Fruit fly (Drosophila melanogaster) whole organism, embryonic: ENCODE results near the gene CG15803.

ENCODE experiments used
- Adf1 ChIP-seq: fragments of 200-800 bp; sonication (Bioruptor generic); IDR thresholded peaks from 2 replicates; pipeline ENCODE4 v1.3.6; 2022; ENCODE audit warnings: missing biosample characterization, missing genetic modification characterization
- Bdp1 ChIP-seq: fragments of 200-800 bp; sonication (Bioruptor generic); optimal IDR thresholded peaks from 3 replicates; lab custom pipeline; 2016; ENCODE audit warnings: missing biosample characterization, missing genetic modification characterization
- CG1024 ChIP-seq: fragments of 200-800 bp; sonication (Bioruptor generic); IDR thresholded peaks from 2 replicates; pipeline ENCODE4 v1.3.6; 2022; ENCODE audit warnings: missing biosample characterization, missing genetic modification characterization
- CG10565 ChIP-seq: fragments of 200-800 bp; sonication (Bioruptor generic); optimal IDR thresholded peaks from 3 replicates; lab custom pipeline; 2016; ENCODE audit warnings: missing biosample characterization, mild to moderate bottlenecking, missing genetic modification characterization
- CG10979 ChIP-seq: fragments of 200-800 bp; sonication (Bioruptor generic); optimal IDR thresholded peaks from 2 replicates; lab custom pipeline; 2018; ENCODE audit warnings: missing biosample characterization, mild to moderate bottlenecking, missing genetic modification characterization, moderate library complexity
- CG12071 ChIP-seq: fragments of 200-800 bp; sonication (Bioruptor generic); optimal IDR thresholded peaks from 3 replicates; lab custom pipeline; 2018; ENCODE audit warnings: missing biosample characterization, mild to moderate bottlenecking, missing genetic modification characterization
- CG13894 ChIP-seq: fragments of 200-800 bp; sonication (Bioruptor generic); optimal IDR thresholded peaks from 3 replicates; lab custom pipeline; 2018; ENCODE audit warnings: missing biosample characterization, mild to moderate bottlenecking, missing genetic modification characterization, moderate library complexity
- CG14014 ChIP-seq: fragments of 200-800 bp; sonication (Bioruptor generic); IDR thresholded peaks from 2 replicates; pipeline ENCODE4 v1.3.6; 2022; ENCODE audit warnings: missing biosample characterization, missing genetic modification characterization
- CG15479 ChIP-seq: fragments of 200-800 bp; sonication (Bioruptor generic); optimal IDR thresholded peaks from 3 replicates; lab custom pipeline; 2019; ENCODE audit warnings: missing biosample characterization, mild to moderate bottlenecking, missing genetic modification characterization, moderate library complexity
- CG15514 ChIP-seq: fragments of 200-800 bp; sonication (Bioruptor generic); optimal IDR thresholded peaks from 3 replicates; lab custom pipeline; 2017; ENCODE audit warnings: missing biosample characterization, missing genetic modification characterization, mild to moderate bottlenecking, moderate library complexity, missing genetic modification reagents
- CG18619 ChIP-seq: fragments of 200-800 bp; sonication (Bioruptor generic); optimal IDR thresholded peaks from 3 replicates; lab custom pipeline; 2017; ENCODE audit warnings: missing biosample characterization, mild to moderate bottlenecking, missing genetic modification characterization
- CG31224 ChIP-seq: fragments of 200-800 bp; sonication (Bioruptor generic); IDR thresholded peaks from 2 replicates; pipeline ENCODE4 v1.3.6; 2022; ENCODE audit warnings: missing biosample characterization, missing genetic modification characterization
- CG32767 ChIP-seq: fragments of 200-800 bp; sonication (Bioruptor generic); IDR thresholded peaks from 2 replicates; pipeline ENCODE4 v1.3.6; 2022; ENCODE audit warnings: missing biosample characterization, missing genetic modification characterization
- CG3281 ChIP-seq: fragments of 200-800 bp; sonication (Bioruptor generic); optimal IDR thresholded peaks from 3 replicates; lab custom pipeline; 2017; ENCODE audit warnings: missing biosample characterization, mild to moderate bottlenecking, missing genetic modification characterization
- CG3847 ChIP-seq: fragments of 200-800 bp; sonication (Bioruptor generic); IDR thresholded peaks from 2 replicates; pipeline ENCODE4 v1.3.6; 2022; ENCODE audit warnings: missing biosample characterization, missing genetic modification characterization
- CG4617 ChIP-seq: fragments of 200-800 bp; sonication (Bioruptor generic); optimal IDR thresholded peaks from 3 replicates; lab custom pipeline; 2016; ENCODE audit warnings: missing biosample characterization, missing genetic modification characterization, borderline replicate concordance
- CG6689 ChIP-seq: fragments of 200-800 bp; sonication (Bioruptor generic); IDR thresholded peaks from 2 replicates; pipeline ENCODE4 v1.3.6; 2022; ENCODE audit warnings: missing biosample characterization, missing genetic modification characterization
- CG7745 ChIP-seq: fragments of 200-800 bp; sonication (Bioruptor generic); optimal IDR thresholded peaks from 2 replicates; lab custom pipeline; 2018; ENCODE audit warnings: missing biosample characterization, mild to moderate bottlenecking, missing genetic modification characterization, moderate library complexity
- CG8478 ChIP-seq: fragments of >200 bp; optimal IDR thresholded peaks from 2 replicates; lab custom pipeline; 2018
- CG8765 ChIP-seq: fragments of 200-800 bp; sonication (Bioruptor generic); IDR thresholded peaks from 2 replicates; pipeline ENCODE4 v1.3.6; 2022; ENCODE audit warnings: missing biosample characterization, missing genetic modification characterization
- CG8924 ChIP-seq: fragments of 200-800 bp; optimal IDR thresholded peaks from 3 replicates; lab custom pipeline; 2019; ENCODE audit warnings: missing biosample characterization, mild to moderate bottlenecking, missing genetic modification characterization, moderate library complexity
- CG9437 ChIP-seq: fragments of 200-800 bp; sonication (Bioruptor generic); optimal IDR thresholded peaks from 2 replicates; lab custom pipeline; 2018; ENCODE audit warnings: missing biosample characterization, mild to moderate bottlenecking, missing genetic modification characterization
- Camta ChIP-seq: fragments of 200-800 bp; sonication (Bioruptor generic); optimal IDR thresholded peaks from 2 replicates; lab custom pipeline; 2016; ENCODE audit warnings: missing biosample characterization, missing genetic modification characterization
- D ChIP-seq, 2 experiments: fragments of 200-800 bp in 1 of 2; fragments of >200 bp in 1 of 2; sonication (Bioruptor generic) in 1 of 2; optimal IDR thresholded peaks; 2 replicates in 1 of 2; 3 replicates in 1 of 2; lab custom pipeline; 2017; ENCODE audit warnings: mild to moderate bottlenecking in 1 of 2, missing biosample characterization in 1 of 2, missing genetic modification characterization in 1 of 2, missing genetic modification reagents in 1 of 2
- E2f2 ChIP-seq: fragments of 200-800 bp; sonication (Bioruptor generic); IDR thresholded peaks from 2 replicates; pipeline ENCODE4 v1.3.6; 2022; ENCODE audit warnings: missing biosample characterization, missing genetic modification characterization
- Ets65A ChIP-seq: fragments of 200-800 bp; sonication (Bioruptor generic); peaks from one replicate; lab custom pipeline; 2016; ENCODE audit warnings: missing biosample characterization, missing genetic modification characterization
- Fer3 ChIP-seq: fragments of 200-800 bp; sonication (Bioruptor generic); optimal IDR thresholded peaks from 2 replicates; lab custom pipeline; 2018; ENCODE audit warnings: missing biosample characterization, mild to moderate bottlenecking, missing genetic modification characterization, moderate library complexity
- Hey ChIP-seq: fragments of 200-800 bp; sonication (Bioruptor generic); optimal IDR thresholded peaks from 3 replicates; lab custom pipeline; 2018; ENCODE audit warnings: missing biosample characterization, mild to moderate bottlenecking, missing genetic modification characterization
- Hmr ChIP-seq: fragments of 200-800 bp; sonication (Bioruptor generic); optimal IDR thresholded peaks from 3 replicates; lab custom pipeline; 2017; ENCODE audit warnings: mild to moderate bottlenecking, missing biosample characterization, missing genetic modification reagents, missing genetic modification characterization
- Myb ChIP-seq: fragments of 200-800 bp; sonication (Bioruptor generic); optimal IDR thresholded peaks from 2 replicates; lab custom pipeline; 2016; ENCODE audit warnings: missing biosample characterization, missing genetic modification characterization
- Nf-YA ChIP-seq: fragments of 200-800 bp; sonication (Bioruptor generic); IDR thresholded peaks from 2 replicates; pipeline ENCODE4 v1.3.6; 2022; ENCODE audit warnings: missing biosample characterization, missing genetic modification characterization
- Oli ChIP-seq: fragments of 200-800 bp; sonication (Bioruptor generic); optimal IDR thresholded peaks from 2 replicates; lab custom pipeline; 2018; ENCODE audit warnings: missing biosample characterization, mild to moderate bottlenecking, missing genetic modification characterization, moderate library complexity
- PHDP ChIP-seq: fragments of 200-800 bp; sonication (Bioruptor generic); optimal IDR thresholded peaks from 3 replicates; lab custom pipeline; 2018; ENCODE audit warnings: missing biosample characterization, mild to moderate bottlenecking, missing genetic modification characterization, moderate library complexity
- Side ChIP-seq: fragments of 200-800 bp; sonication (Bioruptor generic); optimal IDR thresholded peaks from 2 replicates; lab custom pipeline; 2016; ENCODE audit warnings: missing biosample characterization, missing genetic modification characterization
- Stat92E ChIP-seq, 3 experiments: fragments of >200 bp in 2 of 3; fragments of 200-800 bp in 1 of 3; sonication (Bioruptor generic) in 1 of 3; optimal IDR thresholded peaks; 2 replicates each; lab custom pipeline; 2017 to 2019; ENCODE audit warnings: missing biosample characterization in 3 of 3, missing genetic modification characterization in 3 of 3, mild to moderate bottlenecking in 1 of 3, moderate library complexity in 1 of 3
- Tbp ChIP-seq: fragments of >200 bp; optimal IDR thresholded peaks from 2 replicates; lab custom pipeline; 2018; ENCODE audit warnings: missing biosample characterization, missing genetic modification characterization
- caup ChIP-seq: fragments of 200-800 bp; sonication (Bioruptor generic); optimal IDR thresholded peaks from 3 replicates; lab custom pipeline; 2017; ENCODE audit warnings: missing biosample characterization, mild to moderate bottlenecking, missing genetic modification characterization, moderate library complexity; ENCODE audit not compliant: severe bottlenecking
- corto ChIP-seq: fragments of 200-800 bp; sonication (Bioruptor generic); optimal IDR thresholded peaks from 2 replicates; lab custom pipeline; 2016; ENCODE audit warnings: missing biosample characterization, mild to moderate bottlenecking, missing genetic modification characterization, moderate library complexity
- eve ChIP-seq, 2 experiments: fragments of >200 bp; optimal IDR thresholded peaks; 2 replicates each; lab custom pipeline; 2017; ENCODE audit warnings: missing biosample characterization in 2 of 2, missing genetic modification characterization in 2 of 2
- gce ChIP-seq: fragments of 200-800 bp; sonication (Bioruptor generic); IDR thresholded peaks from 3 replicates; pipeline ENCODE4 v1.3.6; 2022; ENCODE audit warnings: missing biosample characterization, missing genetic modification characterization
- jumu ChIP-seq: fragments of 200-800 bp; sonication (Bioruptor generic); optimal IDR thresholded peaks from 3 replicates; lab custom pipeline; 2016; ENCODE audit warnings: missing biosample characterization, missing genetic modification characterization
- otp ChIP-seq: fragments of 200-800 bp; sonication (Bioruptor generic); IDR thresholded peaks from 3 replicates; pipeline ENCODE4, ENCODE4 v1.3.6; 2022; ENCODE audit warnings: missing biosample characterization, missing genetic modification characterization
- pfk ChIP-seq: fragments of 200-800 bp; sonication (Bioruptor generic); optimal IDR thresholded peaks from 2 replicates; lab custom pipeline; 2018; ENCODE audit warnings: missing biosample characterization, mild to moderate bottlenecking, missing genetic modification characterization, moderate library complexity
- psq ChIP-seq: fragments of 200-800 bp; sonication (Bioruptor generic); optimal IDR thresholded peaks from 2 replicates; lab custom pipeline; 2017; ENCODE audit warnings: missing biosample characterization, missing genetic modification characterization
- rib ChIP-seq: fragments of 200-800 bp; sonication (Bioruptor generic); IDR thresholded peaks from 2 replicates; pipeline ENCODE4 v1.3.6; 2022; ENCODE audit warnings: missing biosample characterization, missing genetic modification characterization
- schlank ChIP-seq: fragments of 200-800 bp; sonication (Bioruptor generic); optimal IDR thresholded peaks from 2 replicates; lab custom pipeline; 2018; ENCODE audit warnings: missing biosample characterization, mild to moderate bottlenecking, missing genetic modification characterization
- scrt ChIP-seq: fragments of 200-800 bp; sonication (Bioruptor generic); optimal IDR thresholded peaks from 2 replicates; lab custom pipeline; 2018; ENCODE audit warnings: missing biosample characterization, mild to moderate bottlenecking, missing genetic modification characterization, moderate library complexity
- sd ChIP-seq: fragments of 200-800 bp; sonication (Bioruptor generic); optimal IDR thresholded peaks from 3 replicates; lab custom pipeline; 2018; ENCODE audit warnings: missing biosample characterization, mild to moderate bottlenecking, missing genetic modification characterization, moderate library complexity
- sens ChIP-seq: fragments of 200-800 bp; sonication (Bioruptor generic); peaks from one replicate; lab custom pipeline; 2016; ENCODE audit warnings: missing biosample characterization, missing genetic modification characterization
- slp2 ChIP-seq: fragments of 200-800 bp; sonication (Bioruptor generic); optimal IDR thresholded peaks from 2 replicates; lab custom pipeline; 2016; ENCODE audit warnings: missing biosample characterization, missing genetic modification characterization

Gene CG15803

DNA sequence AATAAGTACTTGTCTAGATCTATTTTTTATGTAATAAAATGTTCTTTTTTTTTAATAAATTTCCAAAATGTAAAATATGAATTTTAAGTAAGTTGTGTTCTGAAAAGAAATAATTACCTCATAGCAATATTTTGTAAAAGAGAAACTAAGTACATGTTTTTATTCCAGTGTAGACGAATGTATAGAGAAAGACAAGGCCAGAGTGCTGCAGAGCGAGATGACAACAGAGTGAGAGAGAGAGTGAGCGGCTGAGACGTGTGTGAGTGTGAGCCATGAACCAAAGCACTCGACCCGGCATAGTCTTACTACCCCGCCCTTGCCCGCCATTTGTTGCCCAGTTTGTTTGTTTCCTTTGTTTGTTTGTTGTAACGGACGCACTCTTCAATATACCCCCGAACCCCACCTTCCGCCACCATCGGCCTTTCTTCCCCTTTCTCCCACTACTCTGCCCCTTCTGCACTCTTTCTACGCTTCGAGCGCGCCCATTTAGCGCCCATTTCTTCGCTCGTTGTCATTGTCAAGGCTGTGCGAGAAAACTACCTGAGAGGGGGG, 49.1 kb downstream of the CG15803 start (continued):
- TF ChIP-seq CG10565 (no peak), CG4617 (GFP tag; lab: Kevin White, UChicago) (no peak), otp (peak; percentile 77), Stat92E (GFP tag; optimal IDR thresholded peaks at IDR 0.05; lab: Kevin White, UChicago) (no peak), CG15479 (GFP tag; lab: Kevin White, UChicago) (no peak), rib (GFP tag; lab: Robert Waterston, UW) (peak; percentile 88), CG14014 (no peak), CG6689 (GFP tag; lab: Robert Waterston, UW) (peak; percentile 62), Ets65A (no peak), D (optimal IDR thresholded peaks at IDR 0.05; lab: Kevin White, UChicago) (no peak), D (GFP tag; optimal IDR thresholded peaks at IDR 0.05; lab: Kevin White, UChicago) (peak; percentile 81), Tbp (GFP tag; lab: Kevin White, UChicago) (no peak), CG32767 (GFP tag; lab: Robert Waterston, UW) (no peak), CG8765 (peak; percentile 29; the same call in 1 of the 2 replicates), scrt (GFP tag; lab: Kevin White, UChicago) (peak; percentile 61), psq (GFP tag; lab: Kevin White, UChicago) (peak; percentile 87), E2f2 (GFP tag; lab: Robert Waterston, UW) (peak; percentile 36; the same call in 1 of the 2 replicates), CG18619 (peak; percentile 54), CG3847 (GFP tag; lab: Robert Waterston, UW) (no peak), gce (GFP tag; lab: Robert Waterston, UW) (0 out of 3 replicates have a peak, but pooled peaks have one; percentile 70), Oli (tag; lab: Kevin White, UChicago) (no peak), CG7745 (tag; lab: Kevin White, UChicago) (no peak), Camta (GFP tag; lab: Kevin White, UChicago) (peak; percentile 39), eve (GFP tag; optimal IDR thresholded peaks at IDR 0.05; lab: Kevin White, UChicago) (no peak), Hmr (GFP tag; lab: Kevin White, UChicago) (peak; percentile 54), pfk (GFP tag; lab: Kevin White, UChicago) (no peak), CG8478 (lab: Kevin White, UChicago) (no peak), caup (GFP tag; lab: Kevin White, UChicago) (peak; percentile 43), Myb (GFP tag; lab: Kevin White, UChicago) (peak; percentile 16), CG8924 (peak; percentile 73), slp2 (GFP tag; lab: Kevin White, UChicago) (peak; percentile 41), CG9437 (peak; percentile 72), CG15514 (GFP tag; lab: Kevin White, UChicago) (peak; percentile 51), sd (tag; lab: Kevin White, UChicago) (peak; percentile 25), Side (GFP tag; lab: Kevin White, UChicago) (peak; percentile 70), CG31224 (no peak), CG13894 (tag; lab: Kevin White, UChicago) (peak; percentile 50), CG10979 (peak; percentile 66), PHDP (tag; lab: Kevin White, UChicago) (peak; percentile 27), CG12071 (GFP tag; lab: Kevin White, UChicago) (peak; percentile 79), CG3281 (GFP tag; lab: Kevin White, UChicago) (no peak), Nf-YA (GFP tag; lab: Robert Waterston, UW) (0 out of 2 replicates have a peak, but pooled peaks have one; percentile 45), Fer3 (no peak), Adf1 (GFP tag; lab: Robert Waterston, UW) (peak; percentile 60; the same call in 1 of the 2 replicates), jumu (peak; percentile 47), CG1024 (GFP tag; lab: Robert Waterston, UW) (no peak), Bdp1 (no peak), Hey (peak; percentile 45), sens (GFP tag; lab: Kevin White, UChicago) (peak; percentile 83), corto (GFP tag; lab: Kevin White, UChicago) (no peak), schlank (tag; lab: Kevin White, UChicago) (peak; percentile 40)
